Worm (Caenorhabditis elegans) whole organism, early embryonic: ENCODE measurements around the gene K09C4.9.

Source experiments
- F13C5.2 ChIP-seq: sonication (generic microtip); optimal IDR thresholded peaks from 2 replicates; lab custom pipeline; 2017; ENCODE audit warnings: mild to moderate bottlenecking, missing genetic modification characterization, inconsistent platforms, missing compliant biosample characterization
- ama-1 ChIP-seq: fragments of 150-350 bp; optimal IDR thresholded peaks from 2 replicates; lab custom pipeline; 2014
- ceh-13 ChIP-seq: fragments of 200-800 bp; sonication (Bioruptor generic); optimal IDR thresholded peaks from 2 replicates; lab custom pipeline; 2018; ENCODE audit warnings: mild to moderate bottlenecking, missing genetic modification characterization, missing compliant biosample characterization
- ets-7 ChIP-seq: sonication (generic microtip); optimal IDR thresholded peaks from 2 replicates; lab custom pipeline; 2016; ENCODE audit warnings: missing genotype, missing genetic modification characterization, missing compliant biosample characterization
- flt-1 ChIP-seq: fragments of 200-800 bp; sonication (Bioruptor generic); IDR thresholded peaks from 2 replicates; pipeline ENCODE4 v1.3.6; 2022; ENCODE audit warnings: missing genetic modification characterization, missing compliant biosample characterization
- hmg-4 ChIP-seq: fragments of 200-800 bp; sonication (Bioruptor generic); optimal IDR thresholded peaks from 2 replicates; lab custom pipeline; 2018; ENCODE audit warnings: mild to moderate bottlenecking, missing genetic modification characterization, missing compliant biosample characterization
- pes-1 ChIP-seq: fragments of 200-800 bp; sonication (Bioruptor generic); IDR thresholded peaks from 2 replicates; pipeline ENCODE4 v1.3.6; 2022; ENCODE audit warnings: missing genetic modification reagents, missing genetic modification characterization, missing compliant biosample characterization

DNA sequence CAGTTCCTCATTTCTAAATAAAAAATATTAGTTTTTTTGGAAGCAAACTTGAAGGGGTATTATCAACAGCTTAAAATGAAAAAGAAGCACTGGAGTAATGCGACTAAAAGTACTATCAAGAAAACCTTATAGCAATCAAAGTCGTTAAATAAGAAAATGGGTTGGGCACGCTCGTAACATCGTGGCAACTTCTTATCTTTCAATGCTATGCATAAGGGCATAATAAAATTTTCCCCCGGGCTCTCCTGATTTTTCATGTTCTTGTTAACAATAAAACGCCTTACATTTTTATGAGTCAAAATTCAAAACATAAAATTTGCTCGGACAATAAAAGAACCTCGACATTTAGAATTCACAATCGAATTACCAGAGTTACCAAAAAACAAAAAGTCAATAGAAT is 28.0 kb downstream of the K09C4.9 start, which contains the start of gene irg-7:
- TF ChIP-seq ama-1 (lab: Kevin White, UChicago) (no peak), ceh-13 (GFP tag; lab: Kevin White, UChicago) (no peak), pes-1 (GFP tag; lab: Robert Waterston, UW) (no peak), F13C5.2 (no peak), hmg-4 (no peak), flt-1 (GFP tag; lab: Robert Waterston, UW) (no peak), ets-7 (tag; lab: Kevin White, UChicago) (no peak)
